Fruit fly (Drosophila melanogaster): ENCODE measurements around the gene lilli.

lilli gene

dm6 chr2L:2976829-2977228 lies 91.1 kb downstream of the lilli start, which contains the start of the genes CG9641 and CG3165:
TSS of gene CG9641 (minus strand) at chr2L:2976862.
TSS of gene CG3165 (plus strand) at chr2L:2977122.
- no peak for TF ChIP-seq cnc (optimal IDR thresholded peaks at IDR 0.05)
- peak; percentile 81 for TF ChIP-seq CG11617 (GFP tag; optimal IDR thresholded peaks at IDR 0.05)
- peak; percentile 79 for TF ChIP-seq CG14711 (tag; optimal IDR thresholded peaks at IDR 0.05)
- peak; percentile 54 for TF ChIP-seq CG33017 (tag; optimal IDR thresholded peaks at IDR 0.05)
- TF ChIP-seq tj (GFP tag; optimal IDR thresholded peaks at IDR 0.05), result peak; percentile 49
- peak; percentile 71 for TF ChIP-seq Crg-1 (GFP tag; optimal IDR thresholded peaks at IDR 0.05)
- TF ChIP-seq CG7045 (GFP tag; optimal IDR thresholded peaks at IDR 0.05), result peak; percentile 75
- no peak for TF ChIP-seq Hr96 (GFP tag; optimal IDR thresholded peaks at IDR 0.05)
- peak; percentile 70 for TF ChIP-seq pad (GFP tag; optimal IDR thresholded peaks at IDR 0.05)
- TF ChIP-seq Clk (GFP tag; optimal IDR thresholded peaks at IDR 0.05), result peak; percentile 63
- no peak for TF ChIP-seq CG5204 (GFP tag; optimal IDR thresholded peaks at IDR 0.05)
- peak; percentile 78 for TF ChIP-seq Mnt (GFP tag; optimal IDR thresholded peaks at IDR 0.05)
- peak; percentile 45 for TF ChIP-seq cic (GFP tag; optimal IDR thresholded peaks at IDR 0.05)
- no peak for TF ChIP-seq kay (GFP tag; ENCODE audit: borderline replicate concordance)
- TF ChIP-seq bab1 (GFP tag; optimal IDR thresholded peaks at IDR 0.05), result peak; percentile 76
- TF ChIP-seq ovo (GFP tag; optimal IDR thresholded peaks at IDR 0.05), result peak; percentile 67
- peak; percentile 78 for TF ChIP-seq CG7101 (tag; optimal IDR thresholded peaks at IDR 0.05)
- no peak for TF ChIP-seq toe (GFP tag; optimal IDR thresholded peaks at IDR 0.05)
- TF ChIP-seq CG12768 (GFP tag; optimal IDR thresholded peaks at IDR 0.05), result peak; percentile 73
- peak; percentile 87 for TF ChIP-seq CG1620 (GFP tag; optimal IDR thresholded peaks at IDR 0.05)

dm6 chr2L:2979091-2979490 lies 93.4 kb downstream of the lilli start, which contains the start of gene CG9643:
TSS of gene CG9643 (minus strand) at chr2L:2979288.
- TF ChIP-seq CG11617 (GFP tag; optimal IDR thresholded peaks at IDR 0.05) (no peak), CG12768 (GFP tag; optimal IDR thresholded peaks at IDR 0.05) (no peak), CG5204 (GFP tag; optimal IDR thresholded peaks at IDR 0.05) (no peak), cnc (optimal IDR thresholded peaks at IDR 0.05) (no peak), Hr96 (GFP tag; optimal IDR thresholded peaks at IDR 0.05) (no peak), CG33017 (tag; optimal IDR thresholded peaks at IDR 0.05) (no peak), pad (GFP tag; optimal IDR thresholded peaks at IDR 0.05) (no peak), bab1 (GFP tag; optimal IDR thresholded peaks at IDR 0.05) (peak; percentile 7), cic (GFP tag; optimal IDR thresholded peaks at IDR 0.05) (no peak), CG7045 (GFP tag; optimal IDR thresholded peaks at IDR 0.05) (no peak), ovo (GFP tag; optimal IDR thresholded peaks at IDR 0.05) (no peak), Crg-1 (GFP tag; optimal IDR thresholded peaks at IDR 0.05) (no peak), kay (GFP tag; ENCODE audit: borderline replicate concordance) (no peak), Mnt (GFP tag; optimal IDR thresholded peaks at IDR 0.05) (peak; percentile 92), Clk (GFP tag; optimal IDR thresholded peaks at IDR 0.05) (no peak), CG14711 (tag; optimal IDR thresholded peaks at IDR 0.05) (peak; percentile 8), CG1620 (GFP tag; optimal IDR thresholded peaks at IDR 0.05) (no peak), toe (GFP tag; optimal IDR thresholded peaks at IDR 0.05) (no peak), tj (GFP tag; optimal IDR thresholded peaks at IDR 0.05) (no peak), CG7101 (tag; optimal IDR thresholded peaks at IDR 0.05) (no peak)

- TF ChIP-seq Mnt (GFP tag; optimal IDR thresholded peaks at IDR 0.05), result no peak
- TF ChIP-seq ovo (GFP tag; optimal IDR thresholded peaks at IDR 0.05), result no peak
- TF ChIP-seq Hr96 (GFP tag; optimal IDR thresholded peaks at IDR 0.05), result no peak
- TF ChIP-seq CG7101 (tag; optimal IDR thresholded peaks at IDR 0.05), result no peak
- TF ChIP-seq Clk (GFP tag; optimal IDR thresholded peaks at IDR 0.05), result no peak
- no peak for TF ChIP-seq cnc (optimal IDR thresholded peaks at IDR 0.05)
- TF ChIP-seq CG1620 (GFP tag; optimal IDR thresholded peaks at IDR 0.05), result no peak
Observed at dm6 chr2L:2986776-2987175, 101.0 kb downstream of the lilli start.

- TF ChIP-seq CG14711 (tag; optimal IDR thresholded peaks at IDR 0.05) (peak; percentile 80), tj (GFP tag; optimal IDR thresholded peaks at IDR 0.05) (peak; percentile 80), ovo (GFP tag; optimal IDR thresholded peaks at IDR 0.05) (peak; percentile 77), Mnt (GFP tag; optimal IDR thresholded peaks at IDR 0.05) (peak; percentile 82), kay (GFP tag; ENCODE audit: borderline replicate concordance) (no peak), Crg-1 (GFP tag; optimal IDR thresholded peaks at IDR 0.05) (peak; percentile 79), pad (GFP tag; optimal IDR thresholded peaks at IDR 0.05) (peak; percentile 73), Clk (GFP tag; optimal IDR thresholded peaks at IDR 0.05) (peak; percentile 77), cic (GFP tag; optimal IDR thresholded peaks at IDR 0.05) (peak; percentile 56), CG1620 (GFP tag; optimal IDR thresholded peaks at IDR 0.05) (peak; percentile 81), CG12768 (GFP tag; optimal IDR thresholded peaks at IDR 0.05) (peak; percentile 87), toe (GFP tag; optimal IDR thresholded peaks at IDR 0.05) (no peak), CG11617 (GFP tag; optimal IDR thresholded peaks at IDR 0.05) (peak; percentile 92), bab1 (GFP tag; optimal IDR thresholded peaks at IDR 0.05) (peak; percentile 65), Hr96 (GFP tag; optimal IDR thresholded peaks at IDR 0.05) (no peak), CG33017 (tag; optimal IDR thresholded peaks at IDR 0.05) (peak; percentile 82), CG7101 (tag; optimal IDR thresholded peaks at IDR 0.05) (peak; percentile 90), CG7045 (GFP tag; optimal IDR thresholded peaks at IDR 0.05) (peak; percentile 85), cnc (optimal IDR thresholded peaks at IDR 0.05) (no peak), CG5204 (GFP tag; optimal IDR thresholded peaks at IDR 0.05) (no peak)
Observed at dm6 chr2L:2987681-2988381, 102.1 kb downstream of the lilli start, which contains the start of the genes Chd1 and Bem46. TSS of gene Chd1 (minus strand) at chr2L:2987723. TSS of gene Bem46 (plus strand) at chr2L:2988116.

dm6 chr2L:2992664-2993174 lies 107.0 kb downstream of the lilli start, which contains the start of the genes okr and CG3558:
TSS of gene okr (minus strand) at chr2L:2992759.
TSS of gene CG3558 (plus strand) at chr2L:2992870.
- TF ChIP-seq ovo (GFP tag; optimal IDR thresholded peaks at IDR 0.05), result no peak
- peak; percentile 42 for TF ChIP-seq bab1 (GFP tag; optimal IDR thresholded peaks at IDR 0.05)
